Fruit fly (Drosophila melanogaster) whole organism, embryonic: ENCODE data around the gene Obp73a.
A peak's percentile ranks its signal among the peaks of the same experiment; 100 is the strongest.

ENCODE experiments used
- ATbp ChIP-seq: fragments of 200-800 bp; sonication (Bioruptor generic); optimal IDR thresholded peaks from 2 replicates; lab custom pipeline; 2017; ENCODE audit warnings: missing biosample characterization, mild to moderate bottlenecking, missing genetic modification characterization, missing genetic modification reagents
- C15 ChIP-seq: fragments of 200-800 bp; sonication (Bioruptor generic); IDR thresholded peaks from 3 replicates; pipeline ENCODE4 v1.3.6; 2022; ENCODE audit warnings: missing biosample characterization, missing genetic modification characterization
- CG10462 ChIP-seq: fragments of 200-800 bp; sonication (Bioruptor generic); optimal IDR thresholded peaks from 2 replicates; lab custom pipeline; 2016; ENCODE audit warnings: missing biosample characterization, missing genetic modification characterization
- CG10979 ChIP-seq: fragments of 200-800 bp; sonication (Bioruptor generic); optimal IDR thresholded peaks from 2 replicates; lab custom pipeline; 2018; ENCODE audit warnings: missing biosample characterization, mild to moderate bottlenecking, missing genetic modification characterization, moderate library complexity
- CG11398 ChIP-seq: fragments of 200-800 bp; sonication (Bioruptor generic); optimal IDR thresholded peaks from 2 replicates; lab custom pipeline; 2016; ENCODE audit warnings: missing biosample characterization, missing genetic modification characterization
- CG11504 ChIP-seq: fragments of 200-800 bp; sonication (Bioruptor generic); optimal IDR thresholded peaks from 3 replicates; lab custom pipeline; 2019; ENCODE audit warnings: missing biosample characterization, mild to moderate bottlenecking, missing genetic modification characterization, moderate library complexity
- CG11696 ChIP-seq: fragments of 200-800 bp; sonication (Bioruptor generic); IDR thresholded peaks from 2 replicates; pipeline ENCODE4 v1.3.6; 2022; ENCODE audit warnings: missing biosample characterization, missing genetic modification characterization
- CG12071 ChIP-seq: fragments of 200-800 bp; sonication (Bioruptor generic); optimal IDR thresholded peaks from 3 replicates; lab custom pipeline; 2018; ENCODE audit warnings: missing biosample characterization, mild to moderate bottlenecking, missing genetic modification characterization
- CG13424 ChIP-seq: fragments of 200-800 bp; sonication (Bioruptor generic); optimal IDR thresholded peaks from 2 replicates; lab custom pipeline; 2019; ENCODE audit warnings: missing biosample characterization, mild to moderate bottlenecking, missing genetic modification characterization, moderate library complexity
- CG13894 ChIP-seq: fragments of 200-800 bp; sonication (Bioruptor generic); optimal IDR thresholded peaks from 3 replicates; lab custom pipeline; 2018; ENCODE audit warnings: missing biosample characterization, mild to moderate bottlenecking, missing genetic modification characterization, moderate library complexity
- CG14965 ChIP-seq: fragments of 200-800 bp; sonication (Bioruptor generic); optimal IDR thresholded peaks from 2 replicates; lab custom pipeline; 2016; ENCODE audit warnings: missing biosample characterization, missing genetic modification characterization, borderline replicate concordance
- CG15073 ChIP-seq: fragments of 200-800 bp; sonication (Bioruptor generic); optimal IDR thresholded peaks from 2 replicates; lab custom pipeline; 2016; ENCODE audit warnings: missing biosample characterization, missing genetic modification characterization
- CG17328 ChIP-seq: fragments of 200-800 bp; sonication (Bioruptor generic); IDR thresholded peaks from 2 replicates; pipeline ENCODE4 v1.3.6; 2022; ENCODE audit warnings: missing biosample characterization, missing genetic modification characterization
- CG17359 ChIP-seq: fragments of 200-800 bp; sonication (Bioruptor generic); optimal IDR thresholded peaks from 3 replicates; lab custom pipeline; 2018; ENCODE audit warnings: missing biosample characterization, mild to moderate bottlenecking, missing genetic modification characterization, moderate library complexity
- CG17802 ChIP-seq: fragments of 200-800 bp; sonication (Bioruptor generic); optimal IDR thresholded peaks from 2 replicates; lab custom pipeline; 2018; ENCODE audit warnings: missing biosample characterization, mild to moderate bottlenecking, missing genetic modification characterization, moderate library complexity
- CG2120 ChIP-seq: fragments of 200-800 bp; sonication (Bioruptor generic); optimal IDR thresholded peaks from 3 replicates; lab custom pipeline; 2016; ENCODE audit warnings: missing biosample characterization, missing genetic modification characterization
- CG2202 ChIP-seq: fragments of 200-800 bp; sonication (Bioruptor generic); optimal IDR thresholded peaks from 2 replicates; lab custom pipeline; 2018; ENCODE audit warnings: missing biosample characterization, mild to moderate bottlenecking, missing genetic modification characterization
- CG30403 ChIP-seq: fragments of 200-800 bp; sonication (Bioruptor generic); optimal IDR thresholded peaks from 3 replicates; lab custom pipeline; 2016; ENCODE audit warnings: missing biosample characterization, missing genetic modification characterization
- CG3065 ChIP-seq: fragments of 200-800 bp; sonication (Bioruptor generic); optimal IDR thresholded peaks from 2 replicates; lab custom pipeline; 2016; ENCODE audit warnings: missing biosample characterization, missing genetic modification characterization
- CG6689 ChIP-seq: fragments of 200-800 bp; sonication (Bioruptor generic); IDR thresholded peaks from 2 replicates; pipeline ENCODE4 v1.3.6; 2022; ENCODE audit warnings: missing biosample characterization, missing genetic modification characterization
- CG7963 ChIP-seq: fragments of 200-800 bp; sonication (Bioruptor generic); IDR thresholded peaks from 3 replicates; pipeline ENCODE4 v1.3.6; 2022; ENCODE audit warnings: missing biosample characterization, missing genetic modification characterization; ENCODE audit not compliant: partially characterized antibody
- CG8281 ChIP-seq: fragments of 200-800 bp; sonication (Bioruptor generic); optimal IDR thresholded peaks from 2 replicates; lab custom pipeline; 2018; ENCODE audit warnings: missing biosample characterization, mild to moderate bottlenecking, missing genetic modification characterization, moderate library complexity
- Camta ChIP-seq: fragments of 200-800 bp; sonication (Bioruptor generic); optimal IDR thresholded peaks from 2 replicates; lab custom pipeline; 2016; ENCODE audit warnings: missing biosample characterization, missing genetic modification characterization
- CoRest ChIP-seq: fragments of 200-800 bp; sonication (Bioruptor generic); optimal IDR thresholded peaks from 3 replicates; lab custom pipeline; 2018; ENCODE audit warnings: missing biosample characterization, mild to moderate bottlenecking, missing genetic modification characterization, moderate library complexity
- Deaf1 ChIP-seq: fragments of 200-800 bp; optimal IDR thresholded peaks from 3 replicates; lab custom pipeline; 2019; ENCODE audit warnings: missing biosample characterization, mild to moderate bottlenecking, missing genetic modification characterization, moderate library complexity
- Dll ChIP-seq: fragments of 200-800 bp; sonication (Bioruptor generic); IDR thresholded peaks from 4 replicates; pipeline ENCODE4 v1.3.6; 2022; ENCODE audit warnings: missing biosample characterization, missing genetic modification characterization; ENCODE audit not compliant: partially characterized antibody
- Eip74EF ChIP-seq, 2 experiments: fragments of 200-800 bp in 1 of 2; fragments of >200 bp in 1 of 2; sonication (Bioruptor generic) in 1 of 2; optimal IDR thresholded peaks; 2 replicates each; lab custom pipeline; 2017 to 2019; ENCODE audit warnings: missing biosample characterization in 2 of 2, missing genetic modification characterization in 2 of 2, mild to moderate bottlenecking in 1 of 2, moderate library complexity in 1 of 2
- HLH3B ChIP-seq: fragments of 200-800 bp; sonication (Bioruptor generic); IDR thresholded peaks from 2 replicates; pipeline ENCODE4 v1.3.6; 2022; ENCODE audit warnings: missing biosample characterization, missing genetic modification characterization
- Hsf ChIP-seq: fragments of 200-800 bp; sonication (Bioruptor generic); optimal IDR thresholded peaks from 3 replicates; lab custom pipeline; 2016; ENCODE audit warnings: missing biosample characterization, missing genetic modification characterization
- MESR4 ChIP-seq: fragments of 200-800 bp; sonication (Bioruptor generic); optimal IDR thresholded peaks from 2 replicates; lab custom pipeline; 2018; ENCODE audit warnings: missing biosample characterization, mild to moderate bottlenecking, missing genetic modification characterization, moderate library complexity
- Med ChIP-seq: fragments of 200-800 bp; sonication (Bioruptor generic); peaks from one replicate; lab custom pipeline; 2016; ENCODE audit warnings: missing biosample characterization, missing genetic modification characterization, mild to moderate bottlenecking, inconsistent platforms, moderate library complexity
- Mes4 ChIP-seq: fragments of 200-800 bp; sonication (Bioruptor generic); optimal IDR thresholded peaks from 2 replicates; lab custom pipeline; 2016; ENCODE audit warnings: missing biosample characterization, missing genetic modification characterization
- Oli ChIP-seq: fragments of 200-800 bp; sonication (Bioruptor generic); optimal IDR thresholded peaks from 2 replicates; lab custom pipeline; 2018; ENCODE audit warnings: missing biosample characterization, mild to moderate bottlenecking, missing genetic modification characterization, moderate library complexity
- Ravus ChIP-seq: fragments of 200-800 bp; sonication (Bioruptor generic); IDR thresholded peaks from 2 replicates; pipeline ENCODE4 v1.3.6; 2022; ENCODE audit warnings: missing biosample characterization, missing genetic modification characterization
- Six4 ChIP-seq: fragments of 200-800 bp; sonication (Bioruptor generic); optimal IDR thresholded peaks from 2 replicates; lab custom pipeline; 2016; ENCODE audit warnings: missing biosample characterization, missing genetic modification characterization
- Ssrp ChIP-seq: fragments of 200-800 bp; sonication (Bioruptor generic); optimal IDR thresholded peaks from 2 replicates; lab custom pipeline; 2018; ENCODE audit warnings: missing biosample characterization, mild to moderate bottlenecking, missing genetic modification characterization, moderate library complexity
- aop ChIP-seq: fragments of 200-800 bp; sonication (Bioruptor generic); IDR thresholded peaks from 2 replicates; pipeline ENCODE4 v1.3.6; 2022; ENCODE audit warnings: missing biosample characterization, missing genetic modification characterization
- ash1 ChIP-seq: fragments of 200-800 bp; sonication (Bioruptor generic); optimal IDR thresholded peaks from 2 replicates; lab custom pipeline; 2018; ENCODE audit warnings: missing biosample characterization, mild to moderate bottlenecking, missing genetic modification characterization
- crc ChIP-seq: fragments of 200-800 bp; sonication (Bioruptor generic); optimal IDR thresholded peaks from 2 replicates; lab custom pipeline; 2016; ENCODE audit warnings: missing biosample characterization, missing genetic modification characterization
- croc ChIP-seq: fragments of 200-800 bp; sonication (Bioruptor generic); conservative IDR thresholded peaks from 3 replicates; pipeline ENCODE4 v1.3.6; 2022; ENCODE audit warnings: missing biosample characterization, missing genetic modification characterization
- gfzf ChIP-seq: fragments of 200-800 bp; sonication (Bioruptor generic); optimal IDR thresholded peaks from 2 replicates; lab custom pipeline; 2016; ENCODE audit warnings: missing biosample characterization, mild to moderate bottlenecking, missing genetic modification characterization, moderate library complexity
- ham ChIP-seq: fragments of 200-800 bp; sonication (Bioruptor generic); IDR thresholded peaks from 2 replicates; pipeline ENCODE4 v1.3.6; 2022; ENCODE audit warnings: missing biosample characterization, missing genetic modification characterization
- ken ChIP-seq: fragments of 200-800 bp; sonication (Bioruptor generic); IDR thresholded peaks from 3 replicates; pipeline ENCODE4 v1.3.6; 2022; ENCODE audit warnings: missing biosample characterization, missing genetic modification characterization
- klu ChIP-seq: fragments of 200-800 bp; sonication (Bioruptor generic); IDR thresholded peaks from 2 replicates; pipeline ENCODE4 v1.3.6; 2022; ENCODE audit warnings: missing biosample characterization, missing genetic modification characterization
- lab ChIP-seq: fragments of 200-800 bp; sonication (Bioruptor generic); optimal IDR thresholded peaks from 3 replicates; lab custom pipeline; 2017; ENCODE audit warnings: missing biosample characterization, missing genetic modification characterization, mild to moderate bottlenecking, moderate library complexity, missing genetic modification reagents
- lov ChIP-seq, 2 experiments: fragments of 200-800 bp in 1 of 2; fragments of >200 bp in 1 of 2; sonication (Bioruptor generic) in 1 of 2; IDR thresholded peaks in 1 of 2; optimal IDR thresholded peaks in 1 of 2; 2 replicates in 1 of 2; 3 replicates in 1 of 2; pipeline versions ENCODE4 v1.3.6 to Lab custom; 2017 to 2022; ENCODE audit warnings: missing biosample characterization in 1 of 2, missing genetic modification characterization in 1 of 2
- maf-S ChIP-seq: fragments of 200-800 bp; sonication (Bioruptor generic); optimal IDR thresholded peaks from 2 replicates; lab custom pipeline; 2016; ENCODE audit warnings: missing biosample characterization, missing genetic modification characterization
- org-1 ChIP-seq: fragments of 200-800 bp; sonication (Bioruptor generic); optimal IDR thresholded peaks from 2 replicates; lab custom pipeline; 2017; ENCODE audit warnings: missing biosample characterization, missing genetic modification characterization
- repo ChIP-seq: fragments of 200-800 bp; sonication (Bioruptor generic); optimal IDR thresholded peaks from 2 replicates; lab custom pipeline; 2016; ENCODE audit warnings: missing biosample characterization, missing genetic modification characterization
- scrt ChIP-seq: fragments of 200-800 bp; sonication (Bioruptor generic); optimal IDR thresholded peaks from 2 replicates; lab custom pipeline; 2018; ENCODE audit warnings: missing biosample characterization, mild to moderate bottlenecking, missing genetic modification characterization, moderate library complexity

Obp73a gene

DNA sequence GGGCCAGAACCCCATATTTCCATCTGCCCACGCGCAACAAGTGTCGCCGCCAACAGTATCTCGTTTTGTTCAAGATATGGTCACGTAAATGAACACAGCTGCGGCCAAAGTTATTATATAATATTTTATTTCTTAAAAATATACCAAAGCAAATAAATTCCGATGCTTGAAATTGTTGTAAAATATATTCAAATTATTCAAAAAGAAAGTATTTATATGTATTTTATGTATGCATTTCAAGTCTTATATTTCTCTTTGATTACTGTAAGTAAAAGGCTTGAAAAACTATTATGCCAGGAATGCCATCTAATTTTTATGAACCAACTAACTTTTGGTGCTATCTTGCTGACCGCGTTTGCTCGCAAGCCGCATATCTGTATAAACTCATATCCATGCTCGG, 45.0 kb downstream of the Obp73a start (continued):
- TF ChIP-seq CG17802 (no peak), CG30403 (peak; percentile 45), CG7963 (GFP tag; lab: Robert Waterston, UW) (no peak), CG2202 (tag; lab: Kevin White, UChicago) (no peak), CG8281 (no peak), Deaf1 (tag; lab: Kevin White, UChicago) (peak; percentile 32), klu (GFP tag; lab: Robert Waterston, UW) (no peak), crc (GFP tag; lab: Kevin White, UChicago) (no peak), aop (GFP tag; lab: Robert Waterston, UW) (no peak), CG11696 (GFP tag; lab: Robert Waterston, UW) (peak; percentile 78), CG10462 (GFP tag; lab: Kevin White, UChicago) (no peak), HLH3B (no peak), scrt (no peak), org-1 (GFP tag; lab: Kevin White, UChicago) (peak; percentile 25), CG6689 (GFP tag; lab: Robert Waterston, UW) (no peak), CG3065 (GFP tag; lab: Kevin White, UChicago) (no peak), lab (GFP tag; lab: Kevin White, UChicago) (peak; percentile 62), maf-S (GFP tag; lab: Kevin White, UChicago) (no peak), Ravus (no peak), MESR4 (GFP tag; lab: Kevin White, UChicago) (no peak), CG11398 (GFP tag; lab: Kevin White, UChicago) (no peak), ATbp (no peak), CG17359 (tag; lab: Kevin White, UChicago) (peak; percentile 14), CoRest (tag; lab: Kevin White, UChicago) (no peak), Oli (tag; lab: Kevin White, UChicago) (peak; percentile 54), ken (no peak), Med (peak; percentile 43), repo (no peak), C15 (GFP tag; lab: Robert Waterston, UW) (no peak), CG12071 (no peak), CG13424 (tag; lab: Kevin White, UChicago) (peak; percentile 62), CG11504 (no peak), CG15073 (GFP tag; lab: Kevin White, UChicago) (no peak), ham (GFP tag; lab: Robert Waterston, UW) (no peak), lov (optimal IDR thresholded peaks at IDR 0.05; lab: Kevin White, UChicago) (no peak), lov (GFP tag; IDR thresholded peaks at IDR 0.05; lab: Robert Waterston, UW) (no peak), CG10979 (tag; lab: Kevin White, UChicago) (peak; percentile 27), croc (GFP tag; lab: Robert Waterston, UW) (no peak), Camta (GFP tag; lab: Kevin White, UChicago) (no peak), Ssrp (tag; lab: Kevin White, UChicago) (peak; percentile 43), gfzf (GFP tag; lab: Kevin White, UChicago) (no peak), CG14965 (no peak), Hsf (GFP tag; lab: Kevin White, UChicago) (peak; percentile 15), Mes4 (GFP tag; lab: Kevin White, UChicago) (no peak), CG13894 (no peak), Dll (GFP tag; lab: Robert Waterston, UW) (no peak), Six4 (GFP tag; lab: Kevin White, UChicago) (no peak), CG2120 (peak; percentile 51), CG17328 (GFP tag; lab: Robert Waterston, UW) (0 out of 2 replicates have a peak, but pooled peaks have one; percentile 4), Eip74EF (GFP tag; optimal IDR thresholded peaks at IDR 0.05; lab: Kevin White, UChicago) (no peak), ash1 (no peak)
